Fruit fly (Drosophila melanogaster): ENCODE data around the gene tw.

Gene tw

DNA sequence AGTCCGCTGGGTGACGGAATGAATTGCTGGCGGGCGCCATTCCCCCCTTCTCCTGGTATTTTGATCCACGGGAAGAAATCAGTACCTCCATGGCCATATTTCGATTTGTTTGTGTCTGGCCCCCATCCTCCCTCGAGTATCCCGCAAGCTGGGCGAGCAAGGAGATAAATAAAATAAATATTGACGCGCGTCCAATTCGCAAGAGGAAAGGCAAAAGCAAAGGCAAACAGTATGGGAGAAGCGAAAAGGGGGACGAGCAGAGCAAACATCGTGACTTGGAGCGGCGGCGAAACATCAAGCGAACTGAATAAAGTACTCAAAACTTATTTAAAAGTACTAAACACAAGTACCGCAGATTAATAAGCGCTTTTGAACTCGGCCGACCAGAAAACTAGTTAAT, 16.6 kb upstream of the tw start (continued):
- peak; percentile 52 for TF ChIP-seq net (GFP tag; optimal IDR thresholded peaks at IDR 0.05)
- no peak for TF ChIP-seq Hr38 (GFP tag; optimal IDR thresholded peaks at IDR 0.05)
- TF ChIP-seq eg (GFP tag; IDR thresholded peaks at IDR 0.05), result 0 out of 3 replicates have a peak, but pooled peaks have one; percentile 30
- TF ChIP-seq vri (GFP tag; optimal IDR thresholded peaks at IDR 0.05), result peak; percentile 49
- peak; percentile 57 for TF ChIP-seq CG7368 (GFP tag; optimal IDR thresholded peaks at IDR 0.05)
- TF ChIP-seq fd59A (GFP tag; optimal IDR thresholded peaks at IDR 0.05), result peak; percentile 20
- TF ChIP-seq CG3919 (GFP tag; optimal IDR thresholded peaks at IDR 0.05), result peak; percentile 52
- peak; percentile 19 for TF ChIP-seq acj6 (GFP tag; optimal IDR thresholded peaks at IDR 0.05)

- TF ChIP-seq CG31627 (GFP tag; optimal IDR thresholded peaks at IDR 0.05) (no peak), Met (GFP tag; optimal IDR thresholded peaks at IDR 0.05) (no peak), vri (GFP tag; optimal IDR thresholded peaks at IDR 0.05) (no peak), fkh (GFP tag; optimal IDR thresholded peaks at IDR 0.05) (peak; percentile 85)
Observed at dm6 chrX:768480-769123, 15.9 kb upstream of the tw start.

DNA sequence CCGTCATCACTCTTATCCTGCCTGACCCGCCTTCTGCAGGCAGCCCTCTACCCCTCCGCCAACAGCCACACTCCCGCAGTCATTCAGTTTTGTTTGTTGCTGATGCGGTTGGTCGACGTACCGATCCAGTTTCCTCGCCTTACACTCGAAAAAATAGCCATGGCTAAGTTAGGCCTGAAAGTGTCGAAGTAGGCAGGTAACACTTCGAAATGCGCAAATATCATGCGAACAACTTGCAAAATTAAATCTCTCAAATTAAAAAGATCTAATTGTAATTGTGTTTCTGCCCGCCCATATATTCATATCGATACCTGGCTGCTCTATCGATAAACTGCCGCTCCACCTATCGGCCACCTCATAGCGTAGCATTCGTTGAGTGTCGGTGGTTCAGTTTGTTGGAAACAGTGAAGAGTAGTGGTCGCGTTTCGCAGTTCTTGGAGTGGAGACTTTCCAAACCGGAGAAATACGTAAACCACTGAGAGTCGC, 14.9 kb upstream of the tw start, which contains the start of gene fz3:
TSS of gene fz3 (plus strand) at position 307 of the 486 bp plus-strand sequence.
- TF ChIP-seq Eip93F (GFP tag; optimal IDR thresholded peaks at IDR 0.05), result no peak
- TF ChIP-seq Sox102F (GFP tag; optimal IDR thresholded peaks at IDR 0.05), result peak; percentile 86
- peak; percentile 62 for TF ChIP-seq CG7368 (GFP tag; optimal IDR thresholded peaks at IDR 0.05)
- peak; percentile 76 for TF ChIP-seq net (GFP tag; optimal IDR thresholded peaks at IDR 0.05)
- TF ChIP-seq CG1621 (tag; optimal IDR thresholded peaks at IDR 0.05), result peak; percentile 72
- peak; percentile 76 for TF ChIP-seq CG3919 (GFP tag; optimal IDR thresholded peaks at IDR 0.05)
- TF ChIP-seq pdm3 (GFP tag; optimal IDR thresholded peaks at IDR 0.05), result peak; percentile 76
- peak; percentile 70 for TF ChIP-seq Ets96B (tag; optimal IDR thresholded peaks at IDR 0.05)
- TF ChIP-seq Blimp-1 (GFP tag; optimal IDR thresholded peaks at IDR 0.05), result peak; percentile 15
- TF ChIP-seq CG31627 (GFP tag; optimal IDR thresholded peaks at IDR 0.05), result peak; percentile 61
- TF ChIP-seq CG11762 (GFP tag; optimal IDR thresholded peaks at IDR 0.05; ENCODE audit: insufficient read depth), result peak; percentile 40
- TF ChIP-seq CG8119 (GFP tag; IDR thresholded peaks at IDR 0.05), result peak; percentile 64; the same call in 2 of the 3 replicates
- peak; percentile 73 for TF ChIP-seq dsx (GFP tag; optimal IDR thresholded peaks at IDR 0.05; ENCODE audit: poor library complexity, severe bottlenecking)
- TF ChIP-seq svp (GFP tag), result peak; percentile 89
- TF ChIP-seq CG10631 (GFP tag; optimal IDR thresholded peaks at IDR 0.05), result peak; percentile 77
- TF ChIP-seq eg (GFP tag; IDR thresholded peaks at IDR 0.05), result peak; percentile 67
- peak; percentile 81 for TF ChIP-seq lz (GFP tag; optimal IDR thresholded peaks at IDR 0.05)
- no peak for TF ChIP-seq fkh (GFP tag; optimal IDR thresholded peaks at IDR 0.05)
- TF ChIP-seq acj6 (GFP tag; optimal IDR thresholded peaks at IDR 0.05), result peak; percentile 59
- peak; percentile 44 for TF ChIP-seq CG11902 (GFP tag; optimal IDR thresholded peaks at IDR 0.05)
- peak; percentile 80 for TF ChIP-seq Eip75B (GFP tag; optimal IDR thresholded peaks at IDR 0.05)
- TF ChIP-seq CG3032 (tag; optimal IDR thresholded peaks at IDR 0.05), result peak; percentile 66
- peak; percentile 70 for TF ChIP-seq OdsH (GFP tag; optimal IDR thresholded peaks at IDR 0.05)
- TF ChIP-seq CG6854 (GFP tag; optimal IDR thresholded peaks at IDR 0.05), result peak; percentile 60
- peak; percentile 28 for TF ChIP-seq CG4318 (GFP tag; optimal IDR thresholded peaks at IDR 0.05)
- peak; percentile 73 for TF ChIP-seq Smox (GFP tag; optimal IDR thresholded peaks at IDR 0.05)
- TF ChIP-seq cyc (GFP tag; optimal IDR thresholded peaks at IDR 0.05), result peak; percentile 71
- TF ChIP-seq CG8319 (GFP tag; optimal IDR thresholded peaks at IDR 0.05), result peak; percentile 31
- TF ChIP-seq Gug (GFP tag; IDR thresholded peaks at IDR 0.05), result no peak
- TF ChIP-seq vri (GFP tag; optimal IDR thresholded peaks at IDR 0.05), result peak; percentile 76
- peak; percentile 63 for TF ChIP-seq CG8632 (GFP tag; optimal IDR thresholded peaks at IDR 0.05)
- peak; percentile 65 for TF ChIP-seq CG34406 (GFP tag; optimal IDR thresholded peaks at IDR 0.05)
- TF ChIP-seq fd85E (GFP tag; optimal IDR thresholded peaks at IDR 0.05), result no peak
- no peak for TF ChIP-seq Sox15 (GFP tag; optimal IDR thresholded peaks at IDR 0.05)
- TF ChIP-seq Lpt (GFP tag; optimal IDR thresholded peaks at IDR 0.05), result peak; percentile 32
- TF ChIP-seq CG32006 (GFP tag; optimal IDR thresholded peaks at IDR 0.05), result peak; percentile 64
- TF ChIP-seq CG10669 (GFP tag; optimal IDR thresholded peaks at IDR 0.05), result peak; percentile 73
- peak; percentile 86 for TF ChIP-seq topi (GFP tag; optimal IDR thresholded peaks at IDR 0.05)
- peak; percentile 24 for TF ChIP-seq CG16779 (tag; optimal IDR thresholded peaks at IDR 0.05)
- TF ChIP-seq CG9139 (GFP tag; optimal IDR thresholded peaks at IDR 0.05), result peak; percentile 44
- peak; percentile 66 for TF ChIP-seq CG6792 (GFP tag; optimal IDR thresholded peaks at IDR 0.05)
- peak; percentile 72 for TF ChIP-seq CG6808 (GFP tag; optimal IDR thresholded peaks at IDR 0.05)
